Worm (Caenorhabditis elegans): Measurements from ENCODE around the gene H37A05.2.

DNA sequence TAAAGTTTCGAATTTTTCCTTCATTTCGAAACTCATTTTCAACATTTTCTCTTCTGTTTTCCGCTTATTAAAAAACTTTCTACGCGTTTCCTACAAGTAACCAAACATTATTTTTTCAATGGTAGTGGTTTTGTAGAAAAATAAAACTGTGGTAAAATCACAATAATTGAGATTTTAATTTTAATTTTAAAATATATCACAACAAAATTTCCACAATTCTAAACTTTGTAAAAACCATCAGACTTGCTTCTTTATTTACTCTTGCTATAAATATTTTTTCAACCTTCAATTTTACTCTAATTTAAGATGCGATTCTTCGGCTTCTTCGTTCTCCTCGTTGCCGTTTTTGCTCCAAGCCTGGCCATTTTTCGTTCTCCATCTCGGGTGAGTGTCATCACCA lies 46.1 kb downstream of the H37A05.2 start, which contains the start of gene F53F4.17:
- no peak for TF ChIP-seq lsy-2 (tag; optimal IDR thresholded peaks at IDR 0.05)
- no peak for TF ChIP-seq unc-39 (tag; optimal IDR thresholded peaks at IDR 0.05)
- no peak for TF ChIP-seq elt-1 (tag; optimal IDR thresholded peaks at IDR 0.05; ENCODE audit: borderline replicate concordance, insufficient read depth)
- TF ChIP-seq nhr-237 (tag; optimal IDR thresholded peaks at IDR 0.05): no peak
- TF ChIP-seq ces-1 (GFP tag; optimal IDR thresholded peaks at IDR 0.05): no peak
- no peak for TF ChIP-seq nhr-28 (tag; optimal IDR thresholded peaks at IDR 0.05)
- no peak for TF ChIP-seq snpc-4 (tag; optimal IDR thresholded peaks at IDR 0.05)
- TF ChIP-seq unc-62 (GFP tag; optimal IDR thresholded peaks at IDR 0.05): no peak

Measured in whole organism, mixed stage, embryonic.